Fruit fly (Drosophila melanogaster) whole organism, adult: ENCODE results near the gene Rbp1-like.

Experiments used
- CG11617 ChIP-seq: fragments of 200-800 bp; sonication (Bioruptor generic); optimal IDR thresholded peaks from 2 replicates; lab custom pipeline; 2017; ENCODE audit warnings: mild to moderate bottlenecking, missing biosample characterization, missing genetic modification reagents, missing genetic modification characterization
- CG12768 ChIP-seq: fragments of 200-800 bp; sonication (Bioruptor generic); optimal IDR thresholded peaks from 2 replicates; lab custom pipeline; 2017; ENCODE audit warnings: missing biosample characterization, missing genetic modification characterization, mild to moderate bottlenecking, moderate library complexity, missing genetic modification reagents
- CG14711 ChIP-seq: fragments of 200-800 bp; sonication (Bioruptor generic); optimal IDR thresholded peaks from 2 replicates; lab custom pipeline; 2018; ENCODE audit warnings: missing biosample characterization, mild to moderate bottlenecking, missing genetic modification characterization, moderate library complexity
- CG1620 ChIP-seq: fragments of 200-800 bp; sonication (Bioruptor generic); optimal IDR thresholded peaks from 2 replicates; lab custom pipeline; 2016; ENCODE audit warnings: missing biosample characterization, missing genetic modification characterization
- CG33017 ChIP-seq: fragments of 200-800 bp; sonication (Bioruptor generic); optimal IDR thresholded peaks from 2 replicates; lab custom pipeline; 2018; ENCODE audit warnings: missing biosample characterization, mild to moderate bottlenecking, missing genetic modification characterization, moderate library complexity
- CG5204 ChIP-seq: fragments of 200-800 bp; sonication (Bioruptor generic); optimal IDR thresholded peaks from 2 replicates; lab custom pipeline; 2016; ENCODE audit warnings: missing biosample characterization, missing genetic modification characterization
- CG7045 ChIP-seq: fragments of 200-800 bp; sonication (Bioruptor generic); optimal IDR thresholded peaks from 2 replicates; lab custom pipeline; 2017; ENCODE audit warnings: missing biosample characterization, mild to moderate bottlenecking, missing genetic modification characterization
- CG7101 ChIP-seq: fragments of 200-800 bp; sonication (Bioruptor generic); optimal IDR thresholded peaks from 2 replicates; lab custom pipeline; 2018; ENCODE audit warnings: missing biosample characterization, mild to moderate bottlenecking, missing genetic modification characterization, moderate library complexity
- Clk ChIP-seq: fragments of 200-800 bp; sonication (Bioruptor generic); optimal IDR thresholded peaks from 2 replicates; lab custom pipeline; 2017; ENCODE audit warnings: missing biosample characterization, missing genetic modification characterization
- Crg-1 ChIP-seq: fragments of 200-800 bp; sonication (Bioruptor generic); optimal IDR thresholded peaks from 2 replicates; lab custom pipeline; 2016; ENCODE audit warnings: missing biosample characterization, missing genetic modification characterization
- Hr96 ChIP-seq: fragments of 200-800 bp; sonication (Bioruptor generic); optimal IDR thresholded peaks from 2 replicates; lab custom pipeline; 2016; ENCODE audit warnings: missing biosample characterization, missing genetic modification characterization
- Mnt ChIP-seq: fragments of 200-800 bp; sonication (Bioruptor generic); optimal IDR thresholded peaks from 2 replicates; lab custom pipeline; 2016; ENCODE audit warnings: missing biosample characterization, mild to moderate bottlenecking, missing genetic modification characterization
- bab1 ChIP-seq: fragments of 200-800 bp; sonication (Bioruptor generic); optimal IDR thresholded peaks from 3 replicates; lab custom pipeline; 2019; ENCODE audit warnings: missing biosample characterization, mild to moderate bottlenecking, missing genetic modification characterization, moderate library complexity
- cic ChIP-seq: fragments of 200-800 bp; sonication (Bioruptor generic); optimal IDR thresholded peaks from 2 replicates; lab custom pipeline; 2017; ENCODE audit warnings: missing biosample characterization, mild to moderate bottlenecking, missing genetic modification characterization, moderate library complexity
- cnc ChIP-seq, 2 experiments: fragments of >200 bp; optimal IDR thresholded peaks; 2 replicates each; lab custom pipeline; 2017
- kay ChIP-seq: fragments of 200-800 bp; sonication (Bioruptor generic); peaks from one replicate; lab custom pipeline; 2016; ENCODE audit warnings: missing biosample characterization, missing genetic modification characterization, borderline replicate concordance
- ovo ChIP-seq: fragments of 200-800 bp; sonication (Bioruptor generic); optimal IDR thresholded peaks from 2 replicates; lab custom pipeline; 2016; ENCODE audit warnings: missing biosample characterization, missing genetic modification characterization
- pad ChIP-seq: fragments of 200-800 bp; sonication (Bioruptor generic); optimal IDR thresholded peaks from 3 replicates; lab custom pipeline; 2017; ENCODE audit warnings: missing biosample characterization, missing genetic modification characterization, mild to moderate bottlenecking, moderate library complexity, missing genetic modification reagents
- tj ChIP-seq: fragments of 200-800 bp; sonication (Bioruptor generic); optimal IDR thresholded peaks from 3 replicates; lab custom pipeline; 2017; ENCODE audit warnings: missing biosample characterization, mild to moderate bottlenecking, missing genetic modification characterization, moderate library complexity
- toe ChIP-seq: fragments of 200-800 bp; sonication (Bioruptor generic); optimal IDR thresholded peaks from 2 replicates; lab custom pipeline; 2016; ENCODE audit warnings: missing biosample characterization, missing genetic modification characterization

The Rbp1-like gene

dm6 chrX:13384583-13385342 is at the start of gene Rbp1-like, which contains the start of gene Tim9a:
Gene Rbp1-like (minus strand): TSS chrX:13384877.
Gene Tim9a (plus strand): TSS chrX:13385210.
- TF ChIP-seq CG7045 (GFP tag; lab: Kevin White, UChicago) (peak; percentile 3), tj (GFP tag; lab: Kevin White, UChicago) (peak; percentile 91), CG11617 (GFP tag; lab: Kevin White, UChicago) (peak; percentile 71), toe (GFP tag; lab: Kevin White, UChicago) (peak; percentile 57), Hr96 (GFP tag; lab: Kevin White, UChicago) (no peak), Clk (no peak), CG33017 (tag; lab: Kevin White, UChicago) (peak; percentile 47), CG12768 (GFP tag; lab: Kevin White, UChicago) (peak; percentile 45), pad (peak; percentile 75), CG14711 (tag; lab: Kevin White, UChicago) (peak; percentile 78), Crg-1 (peak; percentile 81), ovo (GFP tag; lab: Kevin White, UChicago) (peak; percentile 86), cic (GFP tag; lab: Kevin White, UChicago) (peak; percentile 30), CG7101 (tag; lab: Kevin White, UChicago) (peak; percentile 76), CG5204 (no peak), kay (peak; percentile 61), CG1620 (GFP tag; lab: Kevin White, UChicago) (peak; percentile 67), Mnt (GFP tag; lab: Kevin White, UChicago) (peak; percentile 76), cnc (optimal IDR thresholded peaks at IDR 0.05; lab: Kevin White, UChicago) (no peak), bab1 (peak; percentile 43)

DNA sequence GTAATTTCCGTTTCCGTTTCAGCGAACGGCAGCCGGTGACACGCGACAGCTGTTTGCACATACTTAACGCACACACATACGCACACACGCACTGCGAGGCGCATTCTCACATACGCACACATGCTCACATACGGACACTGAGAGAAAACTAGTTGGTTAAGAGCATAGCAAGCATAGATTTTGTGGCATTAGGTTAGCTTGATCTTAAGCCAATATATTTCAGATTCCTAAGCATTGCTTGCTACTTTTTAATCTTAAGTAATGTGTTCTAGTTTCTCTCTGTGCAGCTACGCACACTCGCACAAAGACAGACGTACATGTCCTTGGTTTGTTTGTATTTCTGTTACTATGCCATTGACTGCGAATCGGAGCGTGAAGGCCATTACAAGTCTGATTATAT is 49.4 kb upstream of the Rbp1-like start:
- TF ChIP-seq CG1620 (GFP tag; lab: Kevin White, UChicago) (no peak), pad (no peak), bab1 (no peak), cic (GFP tag; lab: Kevin White, UChicago) (no peak), CG14711 (tag; lab: Kevin White, UChicago) (no peak), tj (GFP tag; lab: Kevin White, UChicago) (no peak), CG12768 (GFP tag; lab: Kevin White, UChicago) (no peak), CG11617 (GFP tag; lab: Kevin White, UChicago) (no peak), CG5204 (no peak), CG33017 (tag; lab: Kevin White, UChicago) (no peak), cnc (optimal IDR thresholded peaks at IDR 0.05; lab: Kevin White, UChicago) (no peak), toe (GFP tag; lab: Kevin White, UChicago) (no peak)

- no peak for TF ChIP-seq CG33017 (tag; lab: Kevin White, UChicago)
- no peak for TF ChIP-seq pad
- TF ChIP-seq Hr96 (GFP tag; lab: Kevin White, UChicago), result no peak
- no peak for TF ChIP-seq kay
- TF ChIP-seq tj (GFP tag; lab: Kevin White, UChicago), result no peak
- no peak for TF ChIP-seq Crg-1
- TF ChIP-seq Clk, result no peak
- TF ChIP-seq cnc (optimal IDR thresholded peaks at IDR 0.05; lab: Kevin White, UChicago), result no peak
- no peak for TF ChIP-seq CG7045 (GFP tag; lab: Kevin White, UChicago)
These were observed 36.4 kb upstream of the Rbp1-like start for dm6 chrX:13421059-13421458.

DNA sequence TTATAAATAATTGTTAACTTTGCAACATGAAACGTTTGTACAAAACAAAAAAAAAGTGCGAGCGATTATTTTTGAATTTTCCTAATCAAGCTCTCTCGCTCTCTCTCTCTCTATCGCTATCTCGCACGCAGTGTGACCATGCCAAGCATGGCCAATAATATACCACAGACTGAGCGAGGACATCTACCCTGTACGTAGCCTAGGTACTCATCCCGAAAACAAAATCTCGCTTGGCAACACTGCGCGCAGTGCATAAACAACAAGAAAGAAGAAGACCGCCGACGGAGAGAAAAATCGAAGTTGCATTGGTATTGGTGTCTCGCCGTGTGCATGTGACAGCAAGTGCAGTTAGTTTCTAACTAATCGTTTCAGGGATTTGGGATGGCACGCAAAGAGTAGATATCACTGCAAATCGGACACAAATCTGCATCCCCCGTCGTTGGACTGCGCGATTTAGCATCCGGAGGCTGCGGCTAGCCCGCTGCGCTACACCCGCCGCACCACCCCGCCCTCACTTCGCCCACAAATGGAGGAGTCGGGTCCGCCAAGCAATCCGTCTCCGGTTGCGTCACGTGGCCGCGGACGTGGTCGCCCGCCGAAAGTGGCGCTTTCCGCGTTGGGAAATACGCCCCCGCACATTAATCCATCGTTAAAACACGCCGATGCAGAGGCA is 28.4 kb upstream of the Rbp1-like start, which contains the start of the genes CG1998 and Set2:
Gene CG1998, minus strand, starts transcription at position 134 of the 673 bp plus-strand sequence.
Gene Set2, plus strand, starts transcription at position 302 of the 673 bp plus-strand sequence.
- TF ChIP-seq Crg-1, result peak; percentile 31
- TF ChIP-seq Mnt (GFP tag; lab: Kevin White, UChicago), result peak; percentile 90
- peak; percentile 36 for TF ChIP-seq CG7101 (tag; lab: Kevin White, UChicago)
- peak; percentile 63 for TF ChIP-seq pad
- TF ChIP-seq Clk, result no peak
- peak; percentile 45 for TF ChIP-seq CG1620 (GFP tag; lab: Kevin White, UChicago)
- TF ChIP-seq Hr96 (GFP tag; lab: Kevin White, UChicago), result no peak
- TF ChIP-seq CG14711 (tag; lab: Kevin White, UChicago), result peak; percentile 91
- peak; percentile 64 for TF ChIP-seq cic (GFP tag; lab: Kevin White, UChicago)
- TF ChIP-seq cnc (optimal IDR thresholded peaks at IDR 0.05; lab: Kevin White, UChicago), result no peak
- peak; percentile 7 for TF ChIP-seq tj (GFP tag; lab: Kevin White, UChicago)
- no peak for TF ChIP-seq CG12768 (GFP tag; lab: Kevin White, UChicago)
- peak; percentile 43 for TF ChIP-seq bab1
- peak; percentile 50 for TF ChIP-seq ovo (GFP tag; lab: Kevin White, UChicago)

- TF ChIP-seq Hr96 (GFP tag; lab: Kevin White, UChicago) (no peak), CG5204 (no peak), bab1 (no peak), pad (no peak), CG7045 (GFP tag; lab: Kevin White, UChicago) (no peak), CG33017 (tag; lab: Kevin White, UChicago) (no peak), cnc (optimal IDR thresholded peaks at IDR 0.05; lab: Kevin White, UChicago) (no peak), toe (GFP tag; lab: Kevin White, UChicago) (no peak), cic (GFP tag; lab: Kevin White, UChicago) (no peak), CG11617 (GFP tag; lab: Kevin White, UChicago) (no peak), CG1620 (GFP tag; lab: Kevin White, UChicago) (no peak), ovo (GFP tag; lab: Kevin White, UChicago) (no peak), CG14711 (tag; lab: Kevin White, UChicago) (no peak), CG12768 (GFP tag; lab: Kevin White, UChicago) (no peak), Crg-1 (no peak), tj (GFP tag; lab: Kevin White, UChicago) (no peak), Clk (no peak), Mnt (GFP tag; lab: Kevin White, UChicago) (no peak), kay (no peak)
These were observed 26.8 kb upstream of the Rbp1-like start for dm6 chrX:13411376-13411973.
